Fruit fly (Drosophila melanogaster) S2 (cell line): ENCODE results near the gene Abd-B.

Experiments used
- CG8478 ChIP-seq: fragments of >200 bp; optimal IDR thresholded peaks from 2 replicates; lab custom pipeline; 2018
- CTCF ChIP-seq, 2 experiments: fragments of >200 bp; optimal IDR thresholded peaks; 2 replicates each; lab custom pipeline; 2018

- TF ChIP-seq CG8478 (lab: Kevin White, UChicago) = no peak
- no peak for TF ChIP-seq CTCF (optimal IDR thresholded peaks at IDR 0.05; lab: Kevin White, UChicago)
These were observed 35.3 kb upstream of the Abd-B start for dm6 chr3R:17007336-17007735.
